Fruit fly (Drosophila melanogaster) whole organism, embryonic: Measurements from ENCODE around the gene CG5096.
A peak's percentile ranks its signal among the peaks of the same experiment; 100 is the strongest.

Experiments
- ATbp ChIP-seq: fragments of 200-800 bp; sonication (Bioruptor generic); optimal IDR thresholded peaks from 2 replicates; lab custom pipeline; 2017; ENCODE audit warnings: missing biosample characterization, mild to moderate bottlenecking, missing genetic modification characterization, missing genetic modification reagents
- Adf1 ChIP-seq: fragments of 200-800 bp; sonication (Bioruptor generic); IDR thresholded peaks from 2 replicates; pipeline ENCODE4 v1.3.6; 2022; ENCODE audit warnings: missing biosample characterization, missing genetic modification characterization
- CG13624 ChIP-seq: fragments of 200-800 bp; sonication (Bioruptor generic); optimal IDR thresholded peaks from 2 replicates; lab custom pipeline; 2016; ENCODE audit warnings: missing biosample characterization, missing genetic modification characterization
- CG13775 ChIP-seq: fragments of 200-800 bp; sonication (Bioruptor generic); optimal IDR thresholded peaks from 3 replicates; lab custom pipeline; 2017; ENCODE audit warnings: missing biosample characterization, mild to moderate bottlenecking, missing genetic modification characterization
- CG15479 ChIP-seq: fragments of 200-800 bp; sonication (Bioruptor generic); optimal IDR thresholded peaks from 3 replicates; lab custom pipeline; 2019; ENCODE audit warnings: missing biosample characterization, mild to moderate bottlenecking, missing genetic modification characterization, moderate library complexity
- CG1602 ChIP-seq: fragments of 200-800 bp; sonication (Bioruptor generic); optimal IDR thresholded peaks from 3 replicates; lab custom pipeline; 2016; ENCODE audit warnings: missing biosample characterization, missing genetic modification characterization
- CG16813 ChIP-seq: fragments of 200-800 bp; sonication (Bioruptor generic); IDR thresholded peaks from 3 replicates; pipeline ENCODE4 v1.3.6; 2022; ENCODE audit warnings: missing biosample characterization, missing genetic modification characterization; ENCODE audit not compliant: partially characterized antibody
- CG17186 ChIP-seq: fragments of 200-800 bp; sonication (Bioruptor generic); optimal IDR thresholded peaks from 3 replicates; lab custom pipeline; 2017; ENCODE audit warnings: missing biosample characterization, missing genetic modification reagents, missing genetic modification characterization
- CG18476 ChIP-seq: fragments of 200-800 bp; sonication (Bioruptor generic); optimal IDR thresholded peaks from 2 replicates; lab custom pipeline; 2016; ENCODE audit warnings: missing biosample characterization, mild to moderate bottlenecking, missing genetic modification characterization
- CG30403 ChIP-seq: fragments of 200-800 bp; sonication (Bioruptor generic); optimal IDR thresholded peaks from 3 replicates; lab custom pipeline; 2016; ENCODE audit warnings: missing biosample characterization, missing genetic modification characterization
- CG32772 ChIP-seq: fragments of 200-800 bp; sonication (Bioruptor generic); IDR thresholded peaks from 2 replicates; pipeline ENCODE4 v1.3.6; 2022; ENCODE audit warnings: missing biosample characterization, missing genetic modification characterization
- CG33557 ChIP-seq: fragments of 200-800 bp; sonication (Bioruptor generic); optimal IDR thresholded peaks from 2 replicates; lab custom pipeline; 2019; ENCODE audit warnings: missing biosample characterization, mild to moderate bottlenecking, missing genetic modification characterization, moderate library complexity
- CG4328 ChIP-seq: fragments of 200-800 bp; sonication (Bioruptor generic); optimal IDR thresholded peaks from 3 replicates; lab custom pipeline; 2017; ENCODE audit warnings: missing biosample characterization, missing genetic modification reagents, missing genetic modification characterization
- CG5245 ChIP-seq: fragments of 200-800 bp; sonication (Bioruptor generic); optimal IDR thresholded peaks from 3 replicates; lab custom pipeline; 2016; ENCODE audit warnings: missing biosample characterization, missing genetic modification characterization
- CG6254 ChIP-seq: fragments of 200-800 bp; sonication (Bioruptor generic); optimal IDR thresholded peaks from 3 replicates; lab custom pipeline; 2017; ENCODE audit warnings: mild to moderate bottlenecking, missing biosample characterization, missing genetic modification reagents, missing genetic modification characterization
- CG6854 ChIP-seq: fragments of 200-800 bp; sonication (Bioruptor generic); optimal IDR thresholded peaks from 3 replicates; lab custom pipeline; 2017; ENCODE audit warnings: missing biosample characterization, mild to moderate bottlenecking, missing genetic modification characterization
- CG7928 ChIP-seq: fragments of 200-800 bp; sonication (Bioruptor generic); optimal IDR thresholded peaks from 2 replicates; lab custom pipeline; 2017; ENCODE audit warnings: missing biosample characterization, mild to moderate bottlenecking, missing genetic modification characterization
- CG8359 ChIP-seq: fragments of 200-800 bp; sonication (Bioruptor generic); optimal IDR thresholded peaks from 2 replicates; lab custom pipeline; 2017; ENCODE audit warnings: missing biosample characterization, mild to moderate bottlenecking, missing genetic modification characterization, borderline replicate concordance
- CG8478 ChIP-seq: fragments of >200 bp; optimal IDR thresholded peaks from 2 replicates; lab custom pipeline; 2018
- HLH4C ChIP-seq: fragments of 200-800 bp; sonication (Bioruptor generic); IDR thresholded peaks from 3 replicates; pipeline ENCODE4 v1.3.6; 2022; ENCODE audit warnings: missing biosample characterization, missing genetic modification characterization; ENCODE audit not compliant: partially characterized antibody
- Hr3 ChIP-seq: fragments of 200-800 bp; sonication (Bioruptor generic); optimal IDR thresholded peaks from 3 replicates; lab custom pipeline; 2016; ENCODE audit warnings: missing biosample characterization, missing genetic modification characterization
- Jarid2 ChIP-seq: fragments of 200-800 bp; sonication (Bioruptor generic); optimal IDR thresholded peaks from 3 replicates; lab custom pipeline; 2017; ENCODE audit warnings: mild to moderate bottlenecking, missing biosample characterization, missing genetic modification reagents, missing genetic modification characterization
- Lim3 ChIP-seq: fragments of 200-800 bp; sonication (Bioruptor generic); IDR thresholded peaks from 2 replicates; pipeline ENCODE4 v1.3.6; 2022; ENCODE audit warnings: missing biosample characterization, missing genetic modification characterization
- Neu2 ChIP-seq: fragments of 200-800 bp; sonication (Bioruptor generic); optimal IDR thresholded peaks from 3 replicates; lab custom pipeline; 2016; ENCODE audit warnings: missing biosample characterization, missing genetic modification characterization, borderline replicate concordance
- Oli ChIP-seq: fragments of 200-800 bp; sonication (Bioruptor generic); optimal IDR thresholded peaks from 2 replicates; lab custom pipeline; 2018; ENCODE audit warnings: missing biosample characterization, mild to moderate bottlenecking, missing genetic modification characterization, moderate library complexity
- PHDP ChIP-seq: fragments of 200-800 bp; sonication (Bioruptor generic); optimal IDR thresholded peaks from 3 replicates; lab custom pipeline; 2018; ENCODE audit warnings: missing biosample characterization, mild to moderate bottlenecking, missing genetic modification characterization, moderate library complexity
- ap ChIP-seq: fragments of 200-800 bp; sonication (Bioruptor generic); IDR thresholded peaks from 2 replicates; pipeline ENCODE4 v1.3.6; 2022; ENCODE audit warnings: missing biosample characterization, missing genetic modification characterization
- bigmax ChIP-seq: fragments of 200-800 bp; sonication (Bioruptor generic); optimal IDR thresholded peaks from 2 replicates; lab custom pipeline; 2018; ENCODE audit warnings: missing biosample characterization, mild to moderate bottlenecking, missing genetic modification characterization
- crc ChIP-seq: fragments of 200-800 bp; sonication (Bioruptor generic); optimal IDR thresholded peaks from 2 replicates; lab custom pipeline; 2016; ENCODE audit warnings: missing biosample characterization, missing genetic modification characterization
- dati ChIP-seq: fragments of 200-800 bp; sonication (Bioruptor generic); IDR thresholded peaks from 2 replicates; pipeline ENCODE4 v1.3.6; 2022; ENCODE audit warnings: missing biosample characterization, missing genetic modification characterization
- dimm ChIP-seq: fragments of 200-800 bp; sonication (Bioruptor generic); IDR thresholded peaks from 2 replicates; pipeline ENCODE4 v1.3.6; 2022; ENCODE audit warnings: missing biosample characterization, missing genetic modification characterization
- dysf ChIP-seq: fragments of 200-800 bp; sonication (Bioruptor generic); IDR thresholded peaks from 3 replicates; pipeline ENCODE4 v1.3.6; 2022; ENCODE audit warnings: missing biosample characterization, missing genetic modification characterization
- hbn ChIP-seq: fragments of 200-800 bp; sonication (Bioruptor generic); IDR thresholded peaks from 2 replicates; pipeline ENCODE4 v1.3.6; 2022; ENCODE audit warnings: missing biosample characterization, missing genetic modification characterization; ENCODE audit not compliant: partially characterized antibody
- kay ChIP-seq: fragments of 200-800 bp; sonication (Bioruptor generic); optimal IDR thresholded peaks from 2 replicates; lab custom pipeline; 2016; ENCODE audit warnings: missing biosample characterization, missing genetic modification characterization
- knrl ChIP-seq: fragments of 200-800 bp; sonication (Bioruptor generic); IDR thresholded peaks from 3 replicates; pipeline ENCODE4 v1.3.6; 2022; ENCODE audit warnings: missing biosample characterization, missing genetic modification characterization; ENCODE audit not compliant: partially characterized antibody
- lov ChIP-seq, 2 experiments: fragments of 200-800 bp in 1 of 2; fragments of >200 bp in 1 of 2; sonication (Bioruptor generic) in 1 of 2; IDR thresholded peaks in 1 of 2; optimal IDR thresholded peaks in 1 of 2; 2 replicates in 1 of 2; 3 replicates in 1 of 2; pipeline versions ENCODE4 v1.3.6 to Lab custom; 2017 to 2022; ENCODE audit warnings: missing biosample characterization in 1 of 2, missing genetic modification characterization in 1 of 2
- oc ChIP-seq: fragments of 200-800 bp; sonication (Bioruptor generic); optimal IDR thresholded peaks from 2 replicates; lab custom pipeline; 2018; ENCODE audit warnings: missing biosample characterization, mild to moderate bottlenecking, missing genetic modification characterization, moderate library complexity
- onecut ChIP-seq: fragments of 200-800 bp; sonication (Bioruptor generic); IDR thresholded peaks from 2 replicates; pipeline ENCODE4 v1.3.6; 2022; ENCODE audit warnings: missing biosample characterization, missing genetic modification characterization
- prd ChIP-seq, 3 experiments: fragments of >200 bp in 2 of 3; fragments of 200-800 bp in 1 of 3; sonication (Bioruptor generic) in 1 of 3; optimal IDR thresholded peaks in 2 of 3; IDR thresholded peaks in 1 of 3; 2 replicates in 2 of 3; 3 replicates in 1 of 3; pipeline versions ENCODE4 v1.3.6 to Lab custom; 2017 to 2022; ENCODE audit warnings: missing biosample characterization in 1 of 3, missing genetic modification characterization in 1 of 3
- pzg ChIP-seq: fragments of 200-800 bp; sonication (Bioruptor generic); optimal IDR thresholded peaks from 3 replicates; lab custom pipeline; 2018; ENCODE audit warnings: missing biosample characterization, mild to moderate bottlenecking, missing genetic modification characterization, moderate library complexity
- seq ChIP-seq: fragments of 200-800 bp; sonication (Bioruptor generic); IDR thresholded peaks from 2 replicates; pipeline ENCODE4 v1.3.6; 2022; ENCODE audit warnings: missing biosample characterization, missing genetic modification characterization
- sr ChIP-seq: fragments of 200-800 bp; sonication (Bioruptor generic); IDR thresholded peaks from 3 replicates; pipeline ENCODE4 v1.3.6; 2022; ENCODE audit warnings: missing biosample characterization, missing genetic modification characterization
- tgo ChIP-seq: fragments of 200-800 bp; sonication (Bioruptor generic); IDR thresholded peaks from 3 replicates; pipeline ENCODE4 v1.3.6; 2022; ENCODE audit warnings: missing biosample characterization, missing genetic modification characterization
- tin ChIP-seq: fragments of 200-800 bp; sonication (Bioruptor generic); optimal IDR thresholded peaks from 3 replicates; lab custom pipeline; 2016; ENCODE audit warnings: missing biosample characterization, missing genetic modification characterization
- wek ChIP-seq: fragments of 200-800 bp; sonication (Bioruptor generic); optimal IDR thresholded peaks from 3 replicates; lab custom pipeline; 2018; ENCODE audit warnings: missing biosample characterization, mild to moderate bottlenecking, missing genetic modification characterization, moderate library complexity
- wor ChIP-seq: fragments of 200-800 bp; sonication (Bioruptor generic); IDR thresholded peaks from 2 replicates; pipeline ENCODE4 v1.3.6; 2022; ENCODE audit warnings: missing biosample characterization, missing genetic modification characterization
- yki ChIP-seq: fragments of >200 bp; optimal IDR thresholded peaks from 3 replicates; lab custom pipeline; 2018
- zen ChIP-seq: fragments of 200-800 bp; sonication (Bioruptor generic); optimal IDR thresholded peaks from 3 replicates; lab custom pipeline; 2018; ENCODE audit warnings: missing biosample characterization, mild to moderate bottlenecking, missing genetic modification characterization, moderate library complexity
- zf30C ChIP-seq: fragments of 200-800 bp; sonication (Bioruptor generic); optimal IDR thresholded peaks from 3 replicates; lab custom pipeline; 2018; ENCODE audit warnings: missing biosample characterization, mild to moderate bottlenecking, missing genetic modification characterization

Gene CG5096

DNA sequence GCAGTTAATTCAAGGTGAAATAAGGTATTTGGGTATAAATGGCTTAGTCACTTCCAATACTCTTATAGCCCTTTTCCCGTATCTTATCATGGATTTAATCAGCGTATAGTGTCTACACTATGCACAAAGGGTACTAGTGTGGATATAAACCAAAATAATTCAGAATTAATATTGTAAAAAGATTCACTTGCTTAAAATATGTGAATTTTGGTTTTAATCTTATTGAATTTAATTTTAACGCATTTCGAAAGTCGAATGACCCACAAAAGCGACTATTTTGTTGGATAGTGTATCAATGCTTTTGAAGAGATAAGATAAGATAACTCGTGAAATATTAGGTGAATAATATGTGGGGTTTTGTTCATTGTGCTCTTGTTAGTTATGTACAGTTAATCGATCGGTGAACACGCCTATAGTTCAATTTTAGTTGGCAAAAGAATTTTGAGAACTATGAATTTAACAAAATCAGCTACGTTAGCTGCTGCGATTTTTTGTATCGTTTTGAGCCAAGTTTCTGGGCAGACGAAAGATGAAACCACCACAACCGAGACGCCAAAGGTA, at the start of gene CG5096:
Gene CG5096 (plus strand): TSS at position 374 of the 561 bp plus-strand sequence.
- TF ChIP-seq kay (GFP tag; lab: Kevin White, UChicago) (peak; percentile 86), sr (GFP tag; lab: Robert Waterston, UW) (no peak; the same call in 2 of the 3 replicates), ap (GFP tag; lab: Robert Waterston, UW) (peak; percentile 84), CG30403 (peak; percentile 85), bigmax (GFP tag; lab: Kevin White, UChicago) (peak; percentile 40), dati (GFP tag; lab: Robert Waterston, UW) (peak; percentile 63; the same call in 1 of the 2 replicates), onecut (peak; percentile 81), CG13624 (GFP tag; lab: Kevin White, UChicago) (peak; percentile 79), CG15479 (GFP tag; lab: Kevin White, UChicago) (no peak), CG13775 (GFP tag; lab: Kevin White, UChicago) (peak; percentile 70), CG8359 (GFP tag; lab: Kevin White, UChicago) (peak; percentile 49), dysf (GFP tag; lab: Robert Waterston, UW) (peak; percentile 90), Adf1 (GFP tag; lab: Robert Waterston, UW) (peak; percentile 76), wor (GFP tag; lab: Robert Waterston, UW) (peak; percentile 76), tin (GFP tag; lab: Kevin White, UChicago) (peak; percentile 67), CG5245 (GFP tag; lab: Kevin White, UChicago) (peak; percentile 66), lov (optimal IDR thresholded peaks at IDR 0.05; lab: Kevin White, UChicago) (no peak), lov (GFP tag; IDR thresholded peaks at IDR 0.05; lab: Robert Waterston, UW) (peak; percentile 67; the same call in 1 of the 3 replicates), Oli (tag; lab: Kevin White, UChicago) (peak; percentile 86), CG16813 (no peak), yki (no peak), hbn (GFP tag; lab: Robert Waterston, UW) (no peak), tgo (GFP tag; lab: Robert Waterston, UW) (peak; percentile 90), Jarid2 (GFP tag; lab: Kevin White, UChicago) (no peak), seq (GFP tag; lab: Robert Waterston, UW) (peak; percentile 89), CG7928 (peak; percentile 41), CG33557 (GFP tag; lab: Kevin White, UChicago) (no peak), prd (optimal IDR thresholded peaks at IDR 0.05; lab: Kevin White, UChicago) (no peak), prd (GFP tag; IDR thresholded peaks at IDR 0.05; lab: Robert Waterston, UW) (peak; percentile 87), pzg (peak; percentile 10), CG4328 (GFP tag; lab: Kevin White, UChicago) (peak; percentile 62), wek (GFP tag; lab: Kevin White, UChicago) (peak; percentile 48), CG6854 (GFP tag; lab: Kevin White, UChicago) (peak; percentile 89), CG18476 (GFP tag; lab: Kevin White, UChicago) (peak; percentile 84), CG32772 (GFP tag; lab: Robert Waterston, UW) (peak; percentile 79), CG1602 (GFP tag; lab: Kevin White, UChicago) (peak; percentile 76), crc (GFP tag; lab: Kevin White, UChicago) (peak; percentile 79), knrl (no peak), oc (tag; lab: Kevin White, UChicago) (no peak), CG17186 (GFP tag; lab: Kevin White, UChicago) (no peak), dimm (GFP tag; lab: Robert Waterston, UW) (no peak; the same call in 1 of the 2 replicates), zen (tag; lab: Kevin White, UChicago) (peak; percentile 66), CG8478 (no peak), CG6254 (peak; percentile 60), zf30C (GFP tag; lab: Kevin White, UChicago) (no peak), Lim3 (GFP tag; lab: Robert Waterston, UW) (peak; percentile 55; the same call in 1 of the 2 replicates), HLH4C (no peak), Neu2 (GFP tag; lab: Kevin White, UChicago) (no peak), Hr3 (peak; percentile 79), PHDP (tag; lab: Kevin White, UChicago) (peak; percentile 95), ATbp (peak; percentile 82)
